Worm (Caenorhabditis elegans): ENCODE results near the gene madf-5.

- TF ChIP-seq tab-1 (GFP tag; IDR thresholded peaks at IDR 0.05) (no peak), cog-1 (tag; optimal IDR thresholded peaks at IDR 0.05) (no peak), klf-2 (GFP tag; conservative IDR thresholded peaks at IDR 0.05) (no peak), med-1 (GFP tag; optimal IDR thresholded peaks at IDR 0.05; ENCODE audit: insufficient read depth) (no peak)
Observed at ce11 chrII:14576429-14576828, 3.0 kb downstream of the madf-5 start, which contains the start of gene C01G12.13.

Data from whole organism, midembryonic.